Worm (Caenorhabditis elegans) whole organism, early embryonic: ENCODE measurements around the gene nhr-53.

Experiments used
- F13C5.2 ChIP-seq: sonication (generic microtip); optimal IDR thresholded peaks from 2 replicates; lab custom pipeline; 2017; ENCODE audit warnings: mild to moderate bottlenecking, missing genetic modification characterization, inconsistent platforms, missing compliant biosample characterization
- ama-1 ChIP-seq: fragments of 150-350 bp; optimal IDR thresholded peaks from 2 replicates; lab custom pipeline; 2014
- tra-4 ChIP-seq: sonication (generic microtip); optimal IDR thresholded peaks from 2 replicates; lab custom pipeline; 2017; ENCODE audit warnings: missing genetic modification characterization, missing compliant biosample characterization

DNA sequence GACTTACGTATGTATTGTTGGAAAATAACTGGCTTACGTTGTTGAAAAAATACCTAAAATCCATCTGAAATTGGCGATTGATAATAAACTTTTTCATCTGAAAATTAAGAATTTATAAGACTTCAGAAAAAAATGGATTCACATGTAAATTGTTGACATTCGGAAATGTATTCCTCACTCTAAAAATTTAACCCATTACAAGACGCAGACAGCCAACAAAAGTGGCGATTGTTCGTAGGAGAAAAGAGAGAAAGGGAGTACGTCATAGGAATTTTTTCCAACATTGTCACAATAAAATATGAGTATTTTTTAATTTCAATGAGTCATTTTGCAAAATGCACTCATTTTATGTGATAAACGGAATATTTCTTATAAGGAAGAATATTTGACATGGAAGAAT lies 16.4 kb upstream of the nhr-53 start, which contains the start of gene Y6E2A.5:
- TF ChIP-seq F13C5.2 (no peak), ama-1 (lab: Kevin White, UChicago) (no peak), tra-4 (tag; lab: Kevin White, UChicago) (no peak)
